Worm (Caenorhabditis elegans) whole organism, L4 larva: ENCODE measurements around the gene C11E4.6.

Experiments
- F26F4.8 ChIP-seq: fragments of 200-800 bp; sonication (Bioruptor generic); conservative IDR thresholded peaks from 2 replicates; pipeline ENCODE4 v1.3.6; 2022; ENCODE audit warnings: missing genetic modification characterization, missing compliant biosample characterization
- jun-1 ChIP-seq: fragments of 150-350 bp; optimal IDR thresholded peaks from 2 replicates; lab custom pipeline; 2014; ENCODE audit warnings: missing biosample characterization, missing genetic modification reagents, missing genetic modification characterization

DNA sequence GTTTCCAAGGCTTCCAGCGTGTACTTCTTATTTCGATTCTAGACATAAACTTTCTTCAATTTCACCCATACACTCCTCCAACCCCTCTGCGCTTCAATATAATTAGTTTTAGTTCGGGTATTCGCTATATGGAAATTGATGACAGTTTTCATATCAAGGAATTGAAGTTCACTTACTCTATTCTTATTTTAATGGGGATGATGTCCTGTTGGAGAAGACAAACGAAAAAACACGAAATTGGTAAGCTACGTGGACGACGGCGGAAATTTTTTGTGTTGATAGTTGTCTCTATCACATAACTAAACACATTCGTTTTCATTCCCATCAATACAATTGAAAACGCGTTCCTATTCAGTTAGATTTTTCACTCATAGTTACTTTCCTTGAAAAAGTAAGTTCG lies 25.0 kb downstream of the C11E4.6 start, which contains the start of gene F34H10.5:
- TF ChIP-seq F26F4.8 (GFP tag; lab: Robert Waterston, UW) = no peak
- TF ChIP-seq jun-1 (tag; lab: Kevin White, UChicago) = no peak
